Fruit fly (Drosophila melanogaster): ENCODE results near the gene eIF3g1.

The eIF3g1 gene

dm6 chrX:2646022-2646761 lies 36.1 kb upstream of the eIF3g1 start (continued):
- peak; percentile 81 for TF ChIP-seq CG15073 (GFP tag; optimal IDR thresholded peaks at IDR 0.05)
- TF ChIP-seq Stat92E (GFP tag; optimal IDR thresholded peaks at IDR 0.05): peak in 1 of 3 experiments; percentile 93
- TF ChIP-seq CG33557 (GFP tag; optimal IDR thresholded peaks at IDR 0.05): peak; percentile 93
- peak; percentile 46; the same call in 1 of the 2 replicates for TF ChIP-seq inv (GFP tag; IDR thresholded peaks at IDR 0.05; ENCODE audit: partially characterized antibody)
- TF ChIP-seq Atf-2 (GFP tag; optimal IDR thresholded peaks at IDR 0.05): peak; percentile 96
- peak; percentile 97 for TF ChIP-seq NfI (GFP tag; optimal IDR thresholded peaks at IDR 0.05)
- peak; percentile 87 for TF ChIP-seq Fer2 (tag; optimal IDR thresholded peaks at IDR 0.05)
- TF ChIP-seq bowl (GFP tag; IDR thresholded peaks at IDR 0.05): peak; percentile 90
- peak; percentile 82 for TF ChIP-seq Bgb (GFP tag; IDR thresholded peaks at IDR 0.05; ENCODE audit: partially characterized antibody)
- peak; percentile 98 for TF ChIP-seq HHEX (GFP tag; optimal IDR thresholded peaks at IDR 0.05)
- TF ChIP-seq pan (optimal IDR thresholded peaks at IDR 0.05): no peak
- peak in 1 of 2 experiments; percentile 97 for TF ChIP-seq pan (GFP tag; optimal IDR thresholded peaks at IDR 0.05 in 1 of 2, IDR thresholded peaks at IDR 0.05 in 1 of 2)
- peak; percentile 96 for TF ChIP-seq CG13424 (tag; optimal IDR thresholded peaks at IDR 0.05)
- TF ChIP-seq CG10654 (GFP tag; optimal IDR thresholded peaks at IDR 0.05): peak; percentile 93
- TF ChIP-seq CG15479 (GFP tag; optimal IDR thresholded peaks at IDR 0.05): no peak
- TF ChIP-seq Sry-β (GFP tag; optimal IDR thresholded peaks at IDR 0.05): peak; percentile 61
- peak; percentile 94 for TF ChIP-seq CG12942 (GFP tag; optimal IDR thresholded peaks at IDR 0.05)
- TF ChIP-seq grau (tag; optimal IDR thresholded peaks at IDR 0.05): peak; percentile 97
- TF ChIP-seq CG2120 (GFP tag; optimal IDR thresholded peaks at IDR 0.05): peak; percentile 98
- TF ChIP-seq D19B (GFP tag; optimal IDR thresholded peaks at IDR 0.05): peak; percentile 90
- TF ChIP-seq Chrac-16 (GFP tag; optimal IDR thresholded peaks at IDR 0.05): peak; percentile 96
- 0 out of 3 replicates have a peak, but pooled peaks have one; percentile 52 for TF ChIP-seq CG7963 (GFP tag; IDR thresholded peaks at IDR 0.05; ENCODE audit: partially characterized antibody)
- peak; percentile 94 for TF ChIP-seq Bteb2 (GFP tag; optimal IDR thresholded peaks at IDR 0.05)
- peak; percentile 95 for TF ChIP-seq CG4424 (GFP tag; optimal IDR thresholded peaks at IDR 0.05)
- peak; percentile 61 for TF ChIP-seq CG1832 (GFP tag; optimal IDR thresholded peaks at IDR 0.05)
- peak; percentile 97 for TF ChIP-seq CG18262 (tag; optimal IDR thresholded peaks at IDR 0.05)
- peak; percentile 96 for TF ChIP-seq caup (GFP tag; optimal IDR thresholded peaks at IDR 0.05; ENCODE audit: severe bottlenecking)
- peak; percentile 30 for TF ChIP-seq pzg (GFP tag; optimal IDR thresholded peaks at IDR 0.05)
- TF ChIP-seq CG11093 (GFP tag; IDR thresholded peaks at IDR 0.05): peak; percentile 96
- TF ChIP-seq CG13775 (GFP tag; optimal IDR thresholded peaks at IDR 0.05): peak; percentile 95
- TF ChIP-seq CG15269 (tag; optimal IDR thresholded peaks at IDR 0.05): peak; percentile 98
- peak; percentile 82 for TF ChIP-seq GATAe (GFP tag; conservative IDR thresholded peaks at IDR 0.05)
- peak; percentile 95 for TF ChIP-seq wor (GFP tag; IDR thresholded peaks at IDR 0.05)
- peak; percentile 74 for TF ChIP-seq CG15696 (tag; optimal IDR thresholded peaks at IDR 0.05)
- no peak for TF ChIP-seq sc (optimal IDR thresholded peaks at IDR 0.05)
- TF ChIP-seq sc (GFP tag; optimal IDR thresholded peaks at IDR 0.05): peak; percentile 93
- peak; percentile 96 for TF ChIP-seq chn (GFP tag; optimal IDR thresholded peaks at IDR 0.05)
- peak; percentile 95 for TF ChIP-seq CG1602 (GFP tag; optimal IDR thresholded peaks at IDR 0.05)
- TF ChIP-seq B-H2 (GFP tag; optimal IDR thresholded peaks at IDR 0.05): peak; percentile 90
- TF ChIP-seq jigr1 (GFP tag; IDR thresholded peaks at IDR 0.05): peak; percentile 90
- peak; percentile 93 for TF ChIP-seq Usf (GFP tag; optimal IDR thresholded peaks at IDR 0.05)
- TF ChIP-seq CG13287 (GFP tag; IDR thresholded peaks at IDR 0.05; ENCODE audit: partially characterized antibody): peak; percentile 39
- peak; percentile 99 for TF ChIP-seq crol (GFP tag; IDR thresholded peaks at IDR 0.05)
- TF ChIP-seq fd64A (GFP tag; optimal IDR thresholded peaks at IDR 0.05): peak; percentile 88
- peak; percentile 93 for TF ChIP-seq CG9215 (GFP tag; IDR thresholded peaks at IDR 0.05)
- peak; percentile 95 for TF ChIP-seq CG9817 (tag; optimal IDR thresholded peaks at IDR 0.05)
- peak; percentile 90 for TF ChIP-seq sd (tag; optimal IDR thresholded peaks at IDR 0.05)
- TF ChIP-seq CG32767 (GFP tag; IDR thresholded peaks at IDR 0.05): peak; percentile 97
